Fruit fly (Drosophila melanogaster) whole organism, larva: ENCODE measurements around the gene dind.
A peak's percentile ranks its signal among the peaks of the same experiment; 100 is the strongest.

Experiments
- noc ChIP-seq: fragments of 200-800 bp; sonication (Bioruptor generic); optimal IDR thresholded peaks from 3 replicates; lab custom pipeline; 2019; ENCODE audit warnings: missing biosample characterization, mild to moderate bottlenecking, missing genetic modification characterization, moderate library complexity

dind gene

DNA sequence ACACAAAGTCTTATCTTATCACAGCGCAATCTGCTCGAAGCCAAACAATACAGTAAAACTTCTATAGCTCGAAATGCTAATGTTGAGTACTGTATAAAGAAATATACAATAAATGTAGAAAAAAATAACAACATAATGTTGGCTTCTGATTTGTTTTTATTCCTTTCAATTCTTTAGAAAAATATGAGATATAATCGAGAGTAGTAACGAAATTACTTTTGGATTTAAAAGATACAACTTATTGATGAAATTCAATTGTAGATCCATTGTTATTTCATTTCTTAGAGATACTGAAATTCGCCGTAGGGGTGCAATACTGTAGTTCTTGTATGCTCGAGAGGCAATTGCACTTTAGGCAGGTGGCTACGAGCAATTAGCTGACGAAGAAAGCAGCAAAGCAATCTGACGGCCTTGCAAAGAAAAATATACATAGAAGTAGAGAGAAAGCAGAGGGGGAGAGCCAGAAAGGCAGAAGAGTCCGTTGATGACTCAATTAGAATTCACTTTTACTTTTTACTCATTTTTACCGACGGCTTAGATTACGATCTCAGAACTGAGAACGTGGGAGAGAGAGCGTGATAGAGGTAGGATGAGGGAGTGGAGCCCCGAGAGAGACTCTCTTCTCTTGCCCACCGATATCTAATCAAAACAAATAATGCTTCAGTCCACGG lies 6.8 kb downstream of the dind start:
- TF ChIP-seq noc (tag; lab: Kevin White, UChicago): peak; percentile 79

DNA sequence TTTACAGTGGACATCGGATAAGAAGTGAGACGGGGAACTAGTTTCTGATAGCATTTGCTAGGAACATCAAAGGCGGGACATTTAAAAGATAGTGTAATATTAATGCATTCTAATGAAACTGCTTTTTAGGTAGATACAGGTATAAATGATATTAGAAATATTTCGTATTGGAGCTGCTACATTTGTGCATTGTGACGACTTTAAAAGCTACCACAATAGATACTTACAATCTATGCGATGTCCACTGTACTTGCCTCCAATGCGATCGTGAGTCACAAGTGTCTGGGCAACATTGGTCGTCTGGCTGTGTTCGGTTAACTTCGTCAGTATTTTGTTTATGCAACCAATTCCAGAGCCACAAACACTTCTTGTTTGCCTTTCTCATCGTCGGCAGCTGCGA lies 7.5 kb downstream of the dind start:
- TF ChIP-seq noc (tag; lab: Kevin White, UChicago): peak; percentile 55

DNA sequence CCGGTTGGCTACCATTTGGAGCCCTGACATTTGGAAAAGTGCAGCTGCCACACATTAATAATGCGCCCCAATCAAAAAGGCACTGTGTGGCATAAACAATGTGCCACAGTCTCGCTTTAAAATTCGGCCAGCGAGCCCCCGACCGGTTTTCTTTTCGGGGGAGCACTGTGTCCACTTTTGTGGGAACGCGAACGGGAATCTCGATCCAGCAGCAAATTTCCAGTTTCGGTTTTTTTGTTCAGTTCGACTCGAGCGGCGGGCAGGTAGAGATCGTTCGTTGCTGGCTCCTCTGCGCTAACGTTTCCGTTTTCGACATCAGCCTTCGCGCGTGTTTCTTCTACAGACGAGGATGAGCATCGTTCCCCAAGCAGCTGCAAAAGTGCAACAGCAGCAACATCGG lies 8.2 kb downstream of the dind start, which contains the start of gene CG7702:
CG7702 (plus strand) TSS at position 239 of the 400 bp plus-strand sequence.
- no peak for TF ChIP-seq noc (tag; lab: Kevin White, UChicago)

DNA sequence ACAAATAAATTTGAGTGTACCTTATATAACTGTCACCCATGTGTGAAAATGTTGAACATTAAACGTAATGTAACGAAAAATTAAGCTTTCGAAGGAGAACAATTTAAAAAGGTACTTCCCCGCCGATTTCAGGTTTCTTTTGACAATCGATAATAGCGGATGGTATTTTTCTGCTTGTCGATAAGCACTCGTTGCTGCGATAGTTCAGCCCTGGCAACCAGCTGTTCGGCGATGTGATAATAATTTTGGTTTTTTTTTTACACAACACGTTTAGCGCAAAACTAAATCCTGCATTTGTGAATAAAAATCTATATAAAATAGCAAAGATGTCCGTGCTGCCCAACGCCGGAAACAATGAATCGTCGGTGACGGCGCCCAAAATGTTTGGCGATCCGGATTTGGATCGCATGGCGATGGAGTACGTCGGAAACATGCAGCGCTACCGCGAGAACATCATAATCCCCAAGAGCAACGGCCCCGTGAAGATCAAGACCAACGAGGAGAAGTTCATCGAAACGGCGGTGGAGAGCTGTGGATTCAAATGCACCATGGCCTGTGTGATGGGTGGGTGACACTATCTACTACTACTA lies 9.6 kb downstream of the dind start, which contains the start of gene CG31229:
CG31229 (plus strand) TSS at position 194 of the 590 bp plus-strand sequence.
- no peak for TF ChIP-seq noc (tag; lab: Kevin White, UChicago)

DNA sequence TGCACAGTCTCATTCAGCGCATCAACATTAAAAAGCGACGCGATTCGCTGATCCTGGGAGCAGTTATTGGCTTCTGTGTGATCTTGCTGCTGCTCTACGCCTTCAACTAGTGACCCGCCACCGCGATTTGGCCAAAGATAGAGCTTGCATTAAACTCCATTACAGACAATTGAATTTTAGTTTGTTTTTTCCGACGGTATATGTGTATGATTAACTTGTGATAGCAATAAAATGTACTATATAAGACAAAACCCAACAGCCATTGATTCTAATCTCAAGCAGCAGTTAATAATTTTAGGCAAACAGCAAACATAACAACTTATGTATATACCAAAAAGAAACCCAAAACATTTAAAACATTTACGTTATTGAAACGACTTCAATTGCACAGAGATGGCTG lies 12.3 kb downstream of the dind start, which contains the start of gene CG31231:
CG31231 (plus strand) TSS at position 301 of the 400 bp plus-strand sequence.
- TF ChIP-seq noc (tag; lab: Kevin White, UChicago): no peak

DNA sequence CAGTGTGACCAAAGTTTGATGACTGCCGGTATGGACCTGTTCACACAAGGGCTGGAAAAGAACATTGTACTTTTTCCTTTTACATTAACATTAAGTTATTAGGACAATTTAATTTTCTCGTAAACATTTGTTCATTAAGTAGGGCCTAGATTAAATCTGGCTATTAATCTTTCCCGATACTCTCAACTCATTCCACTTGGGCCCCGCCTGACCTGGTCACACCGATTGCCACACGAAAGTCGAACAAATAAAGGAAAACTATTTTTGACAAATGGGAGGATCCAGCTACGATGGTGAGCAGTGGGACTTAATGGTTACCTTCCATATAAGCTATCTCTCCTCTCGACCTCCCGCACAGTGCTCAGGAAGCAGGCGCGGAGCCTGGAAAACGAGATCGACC lies 13.8 kb downstream of the dind start, which contains the start of the genes Cpsf73 and Gos28:
Cpsf73 (minus strand) TSS at position 28 of the 400 bp plus-strand sequence.
Gos28 (plus strand) TSS at position 214 of the 400 bp plus-strand sequence.
- peak; percentile 29 for TF ChIP-seq noc (tag; lab: Kevin White, UChicago)

DNA sequence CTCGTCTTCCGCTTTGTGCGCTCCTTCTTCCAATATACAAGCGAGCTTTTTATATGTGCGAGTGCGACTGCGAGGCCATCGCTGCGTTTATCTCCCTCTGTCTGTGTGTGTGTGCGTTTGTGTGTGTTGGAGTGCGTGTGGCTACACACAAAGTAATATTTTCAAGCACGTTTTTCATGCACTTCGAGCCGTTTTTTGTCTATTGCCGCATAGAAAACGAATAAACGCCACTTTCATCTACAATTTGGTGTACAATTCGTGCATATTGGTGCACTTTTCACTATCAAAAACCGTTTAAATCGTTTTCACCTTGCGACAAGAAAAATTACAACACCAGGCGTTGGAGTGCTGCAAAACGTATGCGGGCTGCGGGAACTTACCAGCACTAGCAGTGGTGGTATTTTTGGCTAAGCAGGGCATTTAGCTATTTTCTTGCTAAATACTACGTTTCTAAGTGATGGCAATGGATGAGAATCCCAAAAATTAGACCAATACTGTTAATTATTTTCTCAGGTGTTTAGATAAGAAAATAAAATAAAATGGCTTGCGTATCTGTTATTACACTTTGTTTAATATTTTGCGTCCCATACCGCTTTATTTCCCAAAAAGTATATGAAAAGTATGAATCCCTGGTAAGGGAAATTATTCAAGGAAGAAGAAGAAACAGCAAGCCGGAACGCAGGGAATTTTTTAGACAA lies 18.2 kb downstream of the dind start, which contains the start of the genes CG31224 and CstF64:
CG31224 (minus strand) TSS at position 365 of the 698 bp plus-strand sequence.
CstF64 (plus strand) TSS at position 674 of the 698 bp plus-strand sequence.
- TF ChIP-seq noc (tag; lab: Kevin White, UChicago): peak; percentile 74

DNA sequence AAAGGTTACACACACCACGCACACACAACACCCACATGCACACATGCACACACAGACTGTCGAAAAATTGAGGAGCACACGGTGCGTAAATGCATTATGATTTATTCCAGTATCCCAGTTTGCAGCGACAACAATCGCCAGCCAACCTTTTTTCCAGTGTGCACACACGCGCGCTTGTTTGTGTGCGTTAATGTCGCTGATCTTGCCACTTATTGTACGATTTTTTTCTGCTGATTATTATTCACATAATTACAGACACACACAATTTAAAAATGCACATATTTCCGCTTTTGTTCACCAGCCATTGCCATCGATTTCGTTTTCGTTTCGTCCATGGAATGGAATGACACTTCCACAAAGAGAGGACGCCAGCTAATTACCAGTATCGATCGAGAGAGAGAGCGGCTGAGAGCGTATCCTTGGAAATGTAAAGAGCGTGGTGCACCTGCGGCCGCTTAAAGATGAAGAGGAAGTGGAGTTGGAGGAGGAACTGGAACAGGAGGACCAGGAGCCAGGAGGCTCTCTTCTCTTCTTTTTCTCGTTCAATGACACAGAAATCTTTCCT lies 18.9 kb downstream of the dind start:
- TF ChIP-seq noc (tag; lab: Kevin White, UChicago): no peak

DNA sequence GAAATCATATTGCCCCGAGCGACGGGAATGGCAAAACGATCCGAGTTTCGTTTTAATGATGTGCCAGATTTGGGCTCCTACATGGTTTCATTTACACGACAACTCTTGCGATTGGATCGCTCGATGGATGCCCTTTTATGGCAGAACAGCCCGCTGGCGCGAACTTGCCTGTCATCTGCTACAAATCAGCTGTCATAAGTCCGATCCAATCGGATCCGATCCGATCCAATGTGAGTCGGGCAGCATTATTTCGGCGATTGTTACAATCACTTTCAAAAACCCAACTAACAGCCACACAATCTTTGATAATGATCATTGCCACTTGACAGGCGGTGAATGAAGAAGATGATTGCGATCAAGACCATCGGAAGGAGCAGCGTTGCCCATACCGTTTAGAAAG lies 33.7 kb downstream of the dind start:
- no peak for TF ChIP-seq noc (tag; lab: Kevin White, UChicago)

DNA sequence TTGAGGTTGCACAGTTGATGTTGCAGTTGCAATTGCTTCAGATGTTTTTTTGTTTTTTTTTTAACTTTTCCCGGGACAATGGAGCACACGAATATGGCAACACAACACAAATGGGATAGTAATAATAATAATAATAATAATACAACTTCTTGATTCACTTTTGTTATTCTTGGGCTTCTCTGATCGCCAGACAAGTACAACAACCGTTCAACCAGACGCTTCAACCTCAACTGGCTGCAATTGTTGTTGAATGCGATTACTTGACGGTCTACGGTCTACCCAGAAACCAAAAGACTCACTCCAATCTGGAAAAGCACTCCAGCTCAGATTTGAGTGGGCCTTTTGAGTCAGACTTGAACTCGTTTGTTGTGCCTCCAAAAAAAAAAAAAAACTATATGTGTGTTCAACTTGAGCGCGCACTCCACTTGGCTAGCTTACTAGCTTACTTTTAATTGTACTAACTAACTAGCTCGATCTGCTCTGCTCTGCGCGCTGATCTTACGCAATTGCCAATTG lies 36.0 kb downstream of the dind start, which contains the start of gene CG14301:
CG14301 (minus strand) TSS at position 216 of the 516 bp plus-strand sequence.
- TF ChIP-seq noc (tag; lab: Kevin White, UChicago): no peak

DNA sequence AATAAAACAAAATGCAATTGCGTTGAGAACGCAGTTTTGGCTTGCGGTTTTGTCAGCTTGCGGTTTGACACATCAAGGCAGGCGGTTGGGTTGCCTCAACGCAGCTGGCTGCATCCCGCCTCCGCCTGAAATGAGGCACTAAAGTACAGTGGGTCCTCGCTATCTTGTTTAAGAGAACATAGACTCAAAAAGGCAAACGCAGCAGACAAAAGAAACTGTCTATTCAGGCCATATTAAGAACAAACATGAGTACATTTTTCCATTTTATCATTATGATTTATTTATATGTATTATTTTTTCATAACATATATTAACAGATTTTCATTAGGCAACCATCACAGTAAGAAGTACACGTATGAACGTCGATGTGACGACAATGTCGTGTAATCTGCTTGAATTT lies 37.7 kb downstream of the dind start:
- TF ChIP-seq noc (tag; lab: Kevin White, UChicago): no peak

DNA sequence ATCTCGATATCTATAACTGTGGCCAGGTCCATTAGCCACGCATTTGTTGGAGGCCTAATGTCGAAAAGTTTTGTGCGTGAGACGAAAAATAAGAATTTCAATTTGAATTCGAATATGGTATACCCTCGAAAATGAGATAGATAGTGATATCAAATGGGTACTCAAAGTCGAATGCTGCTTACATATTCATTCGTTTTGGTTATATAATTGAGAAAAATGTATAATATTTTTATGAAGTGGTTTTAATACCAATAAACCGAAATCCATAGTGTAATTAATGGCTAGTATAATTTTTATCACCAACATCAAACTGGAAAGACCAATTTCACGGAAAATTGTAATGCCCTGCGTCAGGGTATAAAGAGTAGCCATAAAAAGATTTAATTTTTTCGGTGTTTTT lies 44.2 kb downstream of the dind start:
- no peak for TF ChIP-seq noc (tag; lab: Kevin White, UChicago)

DNA sequence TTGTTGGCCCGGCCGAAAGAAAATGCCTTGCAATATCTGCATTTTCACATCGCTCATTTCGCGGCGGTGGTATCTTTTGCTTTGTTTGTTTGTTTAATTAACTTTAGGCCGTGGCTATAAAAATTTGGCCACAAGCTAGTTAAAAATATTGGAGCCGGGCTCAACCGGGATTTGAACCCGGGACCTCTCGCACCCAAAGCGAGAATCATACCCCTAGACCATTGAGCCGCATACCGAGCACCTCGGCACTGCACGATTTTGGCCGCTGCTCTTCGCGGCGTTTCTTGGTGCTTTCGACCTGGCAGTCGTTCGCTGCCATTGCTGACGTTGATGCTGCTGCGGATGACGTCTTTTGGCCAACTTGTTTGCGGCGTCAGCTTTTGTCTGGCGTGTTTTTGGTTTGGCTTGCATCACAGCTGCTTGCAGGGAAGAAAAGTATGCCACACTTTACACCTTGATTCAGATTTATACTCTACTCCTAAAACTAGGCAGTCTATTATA lies 49.0 kb downstream of the dind start:
- no peak for TF ChIP-seq noc (tag; lab: Kevin White, UChicago)
